Fruit fly (Drosophila melanogaster): Measurements from ENCODE around the gene RPA2.
A peak's percentile ranks its signal among the peaks of the same experiment; 100 is the strongest.

RPA2 gene

dm6 chr2L:20917235-20918055 is 8.5 kb downstream of the RPA2 start (continued):
- TF ChIP-seq Hr38 (GFP tag; optimal IDR thresholded peaks at IDR 0.05): no peak
- TF ChIP-seq CG31627 (GFP tag; optimal IDR thresholded peaks at IDR 0.05): peak; percentile 34
- peak; percentile 53 for TF ChIP-seq Smox (GFP tag; optimal IDR thresholded peaks at IDR 0.05)
- peak; percentile 73 for TF ChIP-seq spab (GFP tag; optimal IDR thresholded peaks at IDR 0.05)
- TF ChIP-seq Lpt (GFP tag; optimal IDR thresholded peaks at IDR 0.05): no peak
- TF ChIP-seq Hr4 (GFP tag; optimal IDR thresholded peaks at IDR 0.05): peak; percentile 36
- peak; percentile 47 for TF ChIP-seq Eip75B (GFP tag; optimal IDR thresholded peaks at IDR 0.05)
- peak; percentile 65 for TF ChIP-seq CG8319 (GFP tag; optimal IDR thresholded peaks at IDR 0.05)
- peak; percentile 71 for TF ChIP-seq Gug (GFP tag; IDR thresholded peaks at IDR 0.05)
- TF ChIP-seq CG11762 (GFP tag; optimal IDR thresholded peaks at IDR 0.05; ENCODE audit: insufficient read depth): peak; percentile 71
- TF ChIP-seq salr (GFP tag; optimal IDR thresholded peaks at IDR 0.05): peak in 1 of 2 experiments; percentile 85
- TF ChIP-seq CG3032 (tag; optimal IDR thresholded peaks at IDR 0.05): peak; percentile 79
- TF ChIP-seq CG15336 (GFP tag; IDR thresholded peaks at IDR 0.05): peak; percentile 64; the same call in 1 of the 2 replicates
- peak; percentile 15 for TF ChIP-seq CG34406 (GFP tag; optimal IDR thresholded peaks at IDR 0.05)
- peak; percentile 60 for TF ChIP-seq net (GFP tag; optimal IDR thresholded peaks at IDR 0.05)
- peak; percentile 76 for TF ChIP-seq CG6808 (GFP tag; optimal IDR thresholded peaks at IDR 0.05)
- no peak for TF ChIP-seq Ets21C (GFP tag; optimal IDR thresholded peaks at IDR 0.05)
- peak; percentile 75 for TF ChIP-seq eg (GFP tag; IDR thresholded peaks at IDR 0.05)
- TF ChIP-seq esn (GFP tag; optimal IDR thresholded peaks at IDR 0.05): peak; percentile 76
- TF ChIP-seq Ets96B (tag; optimal IDR thresholded peaks at IDR 0.05): peak; percentile 84
- no peak for TF ChIP-seq fkh (GFP tag; optimal IDR thresholded peaks at IDR 0.05)
- TF ChIP-seq CG11902 (GFP tag; optimal IDR thresholded peaks at IDR 0.05): no peak
- TF ChIP-seq topi (GFP tag; optimal IDR thresholded peaks at IDR 0.05): peak; percentile 64
- TF ChIP-seq CG10669 (GFP tag; optimal IDR thresholded peaks at IDR 0.05): peak; percentile 75
- peak; percentile 48 for TF ChIP-seq CG8632 (GFP tag; optimal IDR thresholded peaks at IDR 0.05)
- TF ChIP-seq CG4318 (GFP tag; optimal IDR thresholded peaks at IDR 0.05): peak; percentile 63
- TF ChIP-seq pdm3 (GFP tag; optimal IDR thresholded peaks at IDR 0.05): peak; percentile 42
- no peak for TF ChIP-seq Eip93F (GFP tag; optimal IDR thresholded peaks at IDR 0.05)
- peak; percentile 83 for TF ChIP-seq CG32006 (GFP tag; optimal IDR thresholded peaks at IDR 0.05)
- peak; percentile 6 for TF ChIP-seq Sox102F (GFP tag; optimal IDR thresholded peaks at IDR 0.05)
- TF ChIP-seq CG3919 (GFP tag; optimal IDR thresholded peaks at IDR 0.05): peak; percentile 58
- TF ChIP-seq Sox15 (GFP tag; optimal IDR thresholded peaks at IDR 0.05): no peak
- peak; percentile 41 for TF ChIP-seq acj6 (GFP tag; optimal IDR thresholded peaks at IDR 0.05)

- TF ChIP-seq CG4318 (GFP tag; optimal IDR thresholded peaks at IDR 0.05) (no peak), CG32006 (GFP tag; optimal IDR thresholded peaks at IDR 0.05) (no peak), CG8319 (GFP tag; optimal IDR thresholded peaks at IDR 0.05) (no peak), fd59A (GFP tag; optimal IDR thresholded peaks at IDR 0.05) (no peak), salr (GFP tag; optimal IDR thresholded peaks at IDR 0.05) (peak in 1 of 2 experiments; percentile 21), esn (GFP tag; optimal IDR thresholded peaks at IDR 0.05) (no peak), Sox102F (GFP tag; optimal IDR thresholded peaks at IDR 0.05) (no peak), Ets96B (tag; optimal IDR thresholded peaks at IDR 0.05) (peak; percentile 76), CG34406 (GFP tag; optimal IDR thresholded peaks at IDR 0.05) (no peak), Eip75B (GFP tag; optimal IDR thresholded peaks at IDR 0.05) (no peak), CG6854 (GFP tag; optimal IDR thresholded peaks at IDR 0.05) (no peak), vri (GFP tag; optimal IDR thresholded peaks at IDR 0.05) (no peak), CG11294 (GFP tag; IDR thresholded peaks at IDR 0.05) (no peak), OdsH (GFP tag; optimal IDR thresholded peaks at IDR 0.05) (no peak), ss (GFP tag; optimal IDR thresholded peaks at IDR 0.05) (peak; percentile 85), CG6808 (GFP tag; optimal IDR thresholded peaks at IDR 0.05) (peak; percentile 83), svp (GFP tag) (no peak), Met (GFP tag; optimal IDR thresholded peaks at IDR 0.05) (no peak), Hr39 (GFP tag; optimal IDR thresholded peaks at IDR 0.05) (no peak), CG8632 (GFP tag; optimal IDR thresholded peaks at IDR 0.05) (no peak), Hr38 (GFP tag; optimal IDR thresholded peaks at IDR 0.05) (no peak), CG7368 (GFP tag; optimal IDR thresholded peaks at IDR 0.05) (no peak), CG15336 (GFP tag; IDR thresholded peaks at IDR 0.05) (no peak), CG8119 (GFP tag; IDR thresholded peaks at IDR 0.05) (no peak), Eip93F (GFP tag; optimal IDR thresholded peaks at IDR 0.05) (no peak), cyc (GFP tag; optimal IDR thresholded peaks at IDR 0.05) (no peak), dac (GFP tag; optimal IDR thresholded peaks at IDR 0.05) (no peak), Ets21C (GFP tag; optimal IDR thresholded peaks at IDR 0.05) (no peak), CG10631 (GFP tag; optimal IDR thresholded peaks at IDR 0.05) (no peak)
Observed at dm6 chr2L:20916672-20917209, 9.2 kb downstream of the RPA2 start.
